Worm (Caenorhabditis elegans): Measurements from ENCODE around the gene snb-1.

DNA sequence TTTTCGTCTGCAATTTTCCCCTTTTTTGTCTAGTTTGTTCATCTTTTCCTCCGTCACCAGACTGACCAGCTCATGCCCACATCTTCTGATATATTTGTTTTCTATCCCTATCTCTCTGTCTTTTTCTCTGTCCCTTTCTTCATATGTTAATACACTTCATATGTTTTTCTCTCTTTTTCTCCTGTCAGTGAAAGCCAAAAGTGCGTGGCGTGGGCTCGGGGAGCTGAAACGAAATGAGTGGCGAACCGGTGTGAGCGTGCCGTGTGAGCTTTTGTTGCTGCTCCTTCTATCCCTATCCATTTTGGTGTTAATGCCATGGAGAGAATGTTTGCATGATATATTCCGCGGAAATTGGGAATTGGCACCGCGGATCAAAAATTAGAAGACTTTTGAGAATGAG, 24.4 kb downstream of the snb-1 start:
- TF ChIP-seq blmp-1 (tag; optimal IDR thresholded peaks at IDR 0.05) (no peak), unc-39 (tag; optimal IDR thresholded peaks at IDR 0.05) (no peak), ceh-39 (tag; optimal IDR thresholded peaks at IDR 0.05) (no peak), nhr-237 (tag; optimal IDR thresholded peaks at IDR 0.05) (no peak), ham-2 (GFP tag; optimal IDR thresholded peaks at IDR 0.05) (no peak), nhr-28 (tag; optimal IDR thresholded peaks at IDR 0.05) (no peak), nhr-76 (tag; optimal IDR thresholded peaks at IDR 0.05) (no peak)

Data from whole organism, mixed stage, embryonic.